Worm (Caenorhabditis elegans) whole organism, L2 larva: ENCODE measurements around the gene srx-44.

Experiments
- C34F6.9 ChIP-seq: fragments of 150-350 bp; optimal IDR thresholded peaks from 2 replicates; lab custom pipeline; 2014; ENCODE audit warnings: missing biosample characterization, missing genetic modification characterization
- F13H6.1 ChIP-seq: sonication (generic microtip); optimal IDR thresholded peaks from 2 replicates; lab custom pipeline; 2016; ENCODE audit warnings: missing genetic modification characterization, missing compliant biosample characterization
- Y55F3AM.14 ChIP-seq: fragments of 200-800 bp; sonication (Bioruptor generic); optimal IDR thresholded peaks from 2 replicates; lab custom pipeline; 2018; ENCODE audit warnings: mild to moderate bottlenecking, missing genetic modification characterization, missing compliant biosample characterization
- ZK546.5 ChIP-seq: sonication (generic microtip); optimal IDR thresholded peaks from 2 replicates; lab custom pipeline; 2017; ENCODE audit warnings: missing biosample characterization, missing genetic modification characterization
- alr-1 ChIP-seq: fragments of 150-350 bp; optimal IDR thresholded peaks from 2 replicates; lab custom pipeline; 2014; ENCODE audit warnings: missing biosample characterization, missing genetic modification characterization
- blmp-1 ChIP-seq: sonication (generic microtip); optimal IDR thresholded peaks from 2 replicates; lab custom pipeline; 2017; ENCODE audit warnings: missing genetic modification characterization, mild to moderate bottlenecking, missing compliant biosample characterization, antibody characterized with exemption, moderate library complexity; ENCODE audit not compliant: insufficient read depth
- ceh-82 ChIP-seq: fragments of 150-350 bp; optimal IDR thresholded peaks from 2 replicates; lab custom pipeline; 2014; ENCODE audit warnings: missing biosample characterization, missing genetic modification characterization
- crh-2 ChIP-seq: sonication (generic microtip); optimal IDR thresholded peaks from 2 replicates; lab custom pipeline; 2017; ENCODE audit warnings: missing biosample characterization, missing genetic modification characterization
- egl-27 ChIP-seq: sonication (generic microtip); optimal IDR thresholded peaks from 3 replicates; lab custom pipeline; 2017; ENCODE audit warnings: missing biosample characterization, missing genetic modification reagents, missing genetic modification characterization
- elt-1 ChIP-seq: fragments of 150-350 bp; optimal IDR thresholded peaks from 2 replicates; lab custom pipeline; 2014; ENCODE audit warnings: missing biosample characterization, missing genetic modification characterization
- elt-3 ChIP-seq: sonication (generic microtip); optimal IDR thresholded peaks from 2 replicates; lab custom pipeline; 2017; ENCODE audit warnings: missing biosample characterization, missing genetic modification characterization
- fos-1 ChIP-seq: fragments of 150-350 bp; optimal IDR thresholded peaks from 2 replicates; lab custom pipeline; 2014; ENCODE audit warnings: missing biosample characterization, missing genetic modification characterization
- gmeb-1 ChIP-seq: fragments of 150-350 bp; optimal IDR thresholded peaks from 2 replicates; lab custom pipeline; 2014; ENCODE audit warnings: missing biosample characterization, missing genetic modification characterization
- lin-39 ChIP-seq: fragments of 150-350 bp; optimal IDR thresholded peaks from 2 replicates; lab custom pipeline; 2014; ENCODE audit warnings: missing biosample characterization, missing genetic modification reagents, missing genetic modification characterization
- lsy-2 ChIP-seq, 2 experiments: fragments of 150-350 bp in 1 of 2; sonication (generic microtip) in 1 of 2; optimal IDR thresholded peaks; 2 replicates each; lab custom pipeline; 2014 to 2017; ENCODE audit warnings: missing biosample characterization in 2 of 2, missing genetic modification characterization in 2 of 2
- mab-5 ChIP-seq: fragments of 150-350 bp; optimal IDR thresholded peaks from 2 replicates; lab custom pipeline; 2014; ENCODE audit warnings: missing biosample characterization, missing genetic modification characterization
- mbf-1 ChIP-seq: sonication (generic microtip); optimal IDR thresholded peaks from 2 replicates; lab custom pipeline; 2017; ENCODE audit warnings: missing biosample characterization, missing genetic modification characterization
- mdl-1 ChIP-seq, 2 experiments: fragments of 150-350 bp in 1 of 2; sonication (generic microtip) in 1 of 2; optimal IDR thresholded peaks; 2 replicates each; lab custom pipeline; 2017; ENCODE audit warnings: missing biosample characterization in 2 of 2, missing genetic modification characterization in 2 of 2
- nhr-12 ChIP-seq: fragments of 150-350 bp; optimal IDR thresholded peaks from 2 replicates; lab custom pipeline; 2014; ENCODE audit warnings: missing biosample characterization, missing genetic modification characterization
- nhr-129 ChIP-seq: fragments of 150-350 bp; optimal IDR thresholded peaks from 2 replicates; lab custom pipeline; 2014; ENCODE audit warnings: missing biosample characterization, missing genetic modification characterization
- nhr-21 ChIP-seq: fragments of 150-350 bp; optimal IDR thresholded peaks from 2 replicates; lab custom pipeline; 2014; ENCODE audit warnings: missing biosample characterization, missing genetic modification characterization
- nhr-23 ChIP-seq: fragments of 150-350 bp; optimal IDR thresholded peaks from 2 replicates; lab custom pipeline; 2014; ENCODE audit warnings: missing biosample characterization, missing genetic modification reagents, missing genetic modification characterization
- nhr-237 ChIP-seq: fragments of 150-350 bp; optimal IDR thresholded peaks from 2 replicates; lab custom pipeline; 2014; ENCODE audit warnings: missing biosample characterization, missing genetic modification characterization
- nhr-77 ChIP-seq: fragments of 150-350 bp; optimal IDR thresholded peaks from 2 replicates; lab custom pipeline; 2014; ENCODE audit warnings: missing biosample characterization, missing genetic modification characterization
- peb-1 ChIP-seq: fragments of 150-350 bp; optimal IDR thresholded peaks from 2 replicates; lab custom pipeline; 2014; ENCODE audit warnings: missing biosample characterization, missing genetic modification characterization
- skn-1 ChIP-seq: sonication (generic microtip); optimal IDR thresholded peaks from 2 replicates; lab custom pipeline; 2017; ENCODE audit warnings: missing biosample characterization, missing genetic modification characterization
- snpc-4 ChIP-seq: fragments of 150-350 bp; optimal IDR thresholded peaks from 2 replicates; lab custom pipeline; 2014; ENCODE audit warnings: missing biosample characterization, missing genetic modification characterization
- unc-55 ChIP-seq: fragments of 150-350 bp; sonication (generic microtip); optimal IDR thresholded peaks from 3 replicates; lab custom pipeline; 2014; ENCODE audit warnings: missing biosample characterization, missing genetic modification reagents, missing genetic modification characterization
- unc-62 ChIP-seq: fragments of 150-350 bp; optimal IDR thresholded peaks from 2 replicates; lab custom pipeline; 2014; ENCODE audit warnings: missing biosample characterization, missing genetic modification reagents, missing genetic modification characterization
- zag-1 ChIP-seq: fragments of 150-350 bp; optimal IDR thresholded peaks from 2 replicates; lab custom pipeline; 2014; ENCODE audit warnings: missing biosample characterization, missing genetic modification characterization
- ztf-1 ChIP-seq: fragments of 200-800 bp; sonication (Bioruptor generic); conservative IDR thresholded peaks from 2 replicates; pipeline ENCODE4 v1.3.6; 2022; ENCODE audit warnings: missing genetic modification characterization, missing compliant biosample characterization
- ztf-11 ChIP-seq: sonication (generic microtip); optimal IDR thresholded peaks from 2 replicates; lab custom pipeline; 2017; ENCODE audit warnings: missing biosample characterization, missing genetic modification characterization

Gene srx-44

ce11 chrV:16029237-16029636 lies 9.1 kb downstream of the srx-44 start:
- no peak for TF ChIP-seq gmeb-1 (tag; lab: Kevin White, UChicago)
- TF ChIP-seq ztf-1 (GFP tag; lab: Robert Waterston, UW): no peak
- TF ChIP-seq blmp-1: no peak
- no peak for TF ChIP-seq skn-1
- no peak for TF ChIP-seq unc-55 (GFP tag; lab: Kevin White, UChicago)
- no peak for TF ChIP-seq nhr-21 (tag; lab: Kevin White, UChicago)
- no peak for TF ChIP-seq nhr-12
- no peak for TF ChIP-seq C34F6.9
- TF ChIP-seq snpc-4 (tag; lab: Kevin White, UChicago): no peak
- no peak for TF ChIP-seq mab-5
- no peak for TF ChIP-seq mdl-1 (tag; optimal IDR thresholded peaks at IDR 0.05; lab: Kevin White, UChicago)
- TF ChIP-seq Y55F3AM.14 (GFP tag; lab: Kevin White, UChicago): no peak
- no peak for TF ChIP-seq zag-1 (tag; lab: Kevin White, UChicago)
- no peak for TF ChIP-seq elt-1 (tag; lab: Kevin White, UChicago)
- no peak for TF ChIP-seq lsy-2 (tag; optimal IDR thresholded peaks at IDR 0.05; lab: Kevin White, UChicago)
- TF ChIP-seq fos-1 (tag; lab: Kevin White, UChicago): no peak
- TF ChIP-seq F13H6.1 (tag; lab: Kevin White, UChicago): no peak
- TF ChIP-seq nhr-237: no peak
- TF ChIP-seq nhr-23 (tag; lab: Kevin White, UChicago): no peak
- TF ChIP-seq egl-27 (tag; lab: Kevin White, UChicago): no peak

ce11 chrV:16031571-16031970 lies 11.4 kb downstream of the srx-44 start, which contains the start of gene T10C6.7:
T10C6.7 (minus strand) TSS chrV:16031713.
- TF ChIP-seq skn-1 (no peak), crh-2 (tag; lab: Kevin White, UChicago) (no peak), ZK546.5 (tag; lab: Kevin White, UChicago) (no peak), unc-55 (GFP tag; lab: Kevin White, UChicago) (no peak), fos-1 (tag; lab: Kevin White, UChicago) (no peak), zag-1 (tag; lab: Kevin White, UChicago) (no peak)

ce11 chrV:16032761-16033160 lies 12.6 kb downstream of the srx-44 start, which contains the start of gene T10C6.16:
T10C6.16 (minus strand) TSS chrV:16033005.
- no peak for TF ChIP-seq lin-39 (tag; lab: Kevin White, UChicago)
- TF ChIP-seq peb-1: no peak
- TF ChIP-seq egl-27 (tag; lab: Kevin White, UChicago): no peak
- TF ChIP-seq unc-62 (GFP tag; lab: Kevin White, UChicago): no peak
- no peak for TF ChIP-seq lsy-2 (tag; optimal IDR thresholded peaks at IDR 0.05; lab: Kevin White, UChicago)
- no peak for TF ChIP-seq ztf-11 (tag; lab: Kevin White, UChicago)
- TF ChIP-seq Y55F3AM.14 (GFP tag; lab: Kevin White, UChicago): no peak
- TF ChIP-seq zag-1 (tag; lab: Kevin White, UChicago): no peak
- TF ChIP-seq snpc-4 (tag; lab: Kevin White, UChicago): no peak
- TF ChIP-seq, all 48 proteins: peak for 0

ce11 chrV:16033491-16033890 lies 13.3 kb downstream of the srx-44 start:
- TF ChIP-seq snpc-4 (tag; lab: Kevin White, UChicago): no peak
- TF ChIP-seq unc-55 (GFP tag; lab: Kevin White, UChicago): no peak
- no peak for TF ChIP-seq mbf-1 (tag; lab: Kevin White, UChicago)
- no peak for TF ChIP-seq skn-1
- no peak for TF ChIP-seq nhr-23 (tag; lab: Kevin White, UChicago)
- no peak for TF ChIP-seq alr-1
- TF ChIP-seq nhr-129 (tag; lab: Kevin White, UChicago): no peak
- no peak for TF ChIP-seq fos-1 (tag; lab: Kevin White, UChicago)
- no peak for TF ChIP-seq Y55F3AM.14 (GFP tag; lab: Kevin White, UChicago)
- no peak for TF ChIP-seq egl-27 (tag; lab: Kevin White, UChicago)
- no peak for TF ChIP-seq ceh-82 (tag; lab: Kevin White, UChicago)
- TF ChIP-seq elt-3 (tag; lab: Kevin White, UChicago): no peak

DNA sequence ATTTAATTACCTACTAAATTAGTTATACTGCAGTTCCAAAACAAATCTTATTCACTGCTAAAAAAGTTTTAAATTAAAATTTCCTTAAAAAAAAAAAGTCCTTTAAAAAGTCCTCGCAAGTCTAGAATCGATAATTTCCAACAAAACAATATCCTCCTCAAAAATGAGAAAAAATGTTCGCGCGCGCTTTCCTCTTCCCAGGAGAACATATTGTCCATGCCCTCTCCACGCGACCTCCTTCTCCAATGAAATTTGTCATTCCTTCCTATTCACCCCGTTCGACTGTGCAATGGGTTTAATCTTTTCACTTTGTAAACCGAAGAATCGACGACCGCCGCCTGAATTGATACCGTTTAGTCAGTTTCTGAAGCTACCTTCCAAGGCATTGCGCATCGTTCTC lies 16.0 kb downstream of the srx-44 start, which contains the start of gene T10C6.10:
TSS of gene T10C6.10 (plus strand) at position 248 of the 400 bp plus-strand sequence.
- TF ChIP-seq nhr-77 (tag; lab: Kevin White, UChicago) (no peak), ceh-82 (tag; lab: Kevin White, UChicago) (no peak)
